Worm (Caenorhabditis elegans): ENCODE results near the gene cor-1.

The cor-1 gene

ce11 chrIII:10248441-10249137 lies at the start of gene cor-1, which contains the start of gene div-1:
TSS of gene cor-1 (plus strand) at chrIII:10249111.
TSS of gene div-1 (minus strand) at chrIII:10248559.
- TF ChIP-seq nhr-77 (tag; optimal IDR thresholded peaks at IDR 0.05), result peak; percentile 17
- no peak for TF ChIP-seq nhr-42 (GFP tag; IDR thresholded peaks at IDR 0.05)
- TF ChIP-seq set-16 (GFP tag; IDR thresholded peaks at IDR 0.05), result peak; percentile 75
- TF ChIP-seq hif-1 (tag; optimal IDR thresholded peaks at IDR 0.05), result peak in 1 of 2 experiments; percentile 1
- peak; percentile 73 for TF ChIP-seq mes-2 (tag; optimal IDR thresholded peaks at IDR 0.05; ENCODE audit: poor library complexity, severe bottlenecking)
- TF ChIP-seq hlh-11 (tag; optimal IDR thresholded peaks at IDR 0.05), result peak; percentile 23
- TF ChIP-seq lsy-2 (tag; optimal IDR thresholded peaks at IDR 0.05), result peak in 1 of 2 experiments; percentile 53
- TF ChIP-seq F26F4.8 (GFP tag; conservative IDR thresholded peaks at IDR 0.05), result no peak
- no peak for TF ChIP-seq rbr-2 (tag; optimal IDR thresholded peaks at IDR 0.05)
- no peak for TF ChIP-seq nhr-76 (tag; optimal IDR thresholded peaks at IDR 0.05)
- peak; percentile 62; the same call in 1 of the 2 replicates for TF ChIP-seq egl-43 (GFP tag; IDR thresholded peaks at IDR 0.05)
- peak; percentile 73 for TF ChIP-seq dpl-1 (GFP tag; optimal IDR thresholded peaks at IDR 0.05)
- TF ChIP-seq nhr-28 (tag; optimal IDR thresholded peaks at IDR 0.05), result peak; percentile 12
- no peak for TF ChIP-seq daf-19 (GFP tag; conservative IDR thresholded peaks at IDR 0.05)
- peak in 1 of 2 experiments; percentile 90 for TF ChIP-seq unc-62 (GFP tag; optimal IDR thresholded peaks at IDR 0.05 in 1 of 2)
- TF ChIP-seq unc-62 (tag; optimal IDR thresholded peaks at IDR 0.05), result no peak
- TF ChIP-seq fkh-10 (GFP tag; optimal IDR thresholded peaks at IDR 0.05), result no peak
- TF ChIP-seq lin-38 (GFP tag; IDR thresholded peaks at IDR 0.05), result peak; percentile 93

ce11 chrIII:10201235-10201634 lies 47.7 kb upstream of the cor-1 start, which contains the start of the genes T20G5.13 and T20G5.12:
TSS of gene T20G5.13 (minus strand) at chrIII:10201335.
TSS of gene T20G5.12 (plus strand) at chrIII:10201604.
- TF ChIP-seq nhr-11 (tag; optimal IDR thresholded peaks at IDR 0.05) (no peak), nhr-111 (GFP tag; optimal IDR thresholded peaks at IDR 0.05) (no peak), duxl-1 (tag; optimal IDR thresholded peaks at IDR 0.05; ENCODE audit: poor library complexity) (no peak), rbr-2 (tag; optimal IDR thresholded peaks at IDR 0.05) (no peak), hlh-11 (tag; optimal IDR thresholded peaks at IDR 0.05) (no peak), T26A8.4 (GFP tag; IDR thresholded peaks at IDR 0.05) (no peak), dve-1 (tag; optimal IDR thresholded peaks at IDR 0.05; ENCODE audit: insufficient read depth) (no peak), lin-1 (GFP tag; IDR thresholded peaks at IDR 0.05) (no peak), nhr-41 (GFP tag; IDR thresholded peaks at IDR 0.05) (no peak), hlh-30 (tag; optimal IDR thresholded peaks at IDR 0.05; ENCODE audit: insufficient read depth) (no peak)

- TF ChIP-seq skn-1 (tag; optimal IDR thresholded peaks at IDR 0.05), result no peak
- no peak for TF ChIP-seq lin-39 (tag; optimal IDR thresholded peaks at IDR 0.05)
- TF ChIP-seq arid-1 (GFP tag; conservative IDR thresholded peaks at IDR 0.05), result no peak
- no peak for TF ChIP-seq nhr-10 (tag; optimal IDR thresholded peaks at IDR 0.05)
Observed at ce11 chrIII:10202391-10202790, 46.5 kb upstream of the cor-1 start.

ce11 chrIII:10202894-10203871 lies 45.7 kb upstream of the cor-1 start, which contains the start of gene chc-1:
TSS of gene chc-1 (plus strand) at chrIII:10203821.
- TF ChIP-seq lir-3 (tag; optimal IDR thresholded peaks at IDR 0.05), result no peak
- no peak for TF ChIP-seq Y105C5A.15 (GFP tag; IDR thresholded peaks at IDR 0.05)
- no peak for TF ChIP-seq daf-16 (GFP tag; optimal IDR thresholded peaks at IDR 0.05)
- TF ChIP-seq daf-16 (tag; optimal IDR thresholded peaks at IDR 0.05), result peak; percentile 26
- peak; percentile 50 for TF ChIP-seq pqm-1 (tag; optimal IDR thresholded peaks at IDR 0.05)
- no peak for TF ChIP-seq Y75B8A.6 (GFP tag; IDR thresholded peaks at IDR 0.05)
- peak; percentile 33; the same call in 1 of the 2 replicates for TF ChIP-seq dmd-6 (GFP tag; IDR thresholded peaks at IDR 0.05)
- TF ChIP-seq unc-62 (GFP tag; optimal IDR thresholded peaks at IDR 0.05 in 1 of 2), result no peak
- TF ChIP-seq unc-62 (tag; optimal IDR thresholded peaks at IDR 0.05), result no peak
- peak; percentile 56 for TF ChIP-seq mes-2 (tag; optimal IDR thresholded peaks at IDR 0.05; ENCODE audit: poor library complexity, severe bottlenecking)
- TF ChIP-seq mxl-3 (GFP tag; optimal IDR thresholded peaks at IDR 0.05), result peak; percentile 1
- TF ChIP-seq snpc-1.2 (GFP tag; IDR thresholded peaks at IDR 0.05), result no peak
- peak; percentile 48 for TF ChIP-seq ama-1 (optimal IDR thresholded peaks at IDR 0.05)
- TF ChIP-seq nhr-25 (tag; optimal IDR thresholded peaks at IDR 0.05; ENCODE audit: borderline replicate concordance, insufficient read depth), result no peak
- TF ChIP-seq lin-29 (GFP tag; IDR thresholded peaks at IDR 0.05), result no peak
- TF ChIP-seq nhr-42 (GFP tag; IDR thresholded peaks at IDR 0.05), result no peak
- TF ChIP-seq aha-1 (tag), result peak; percentile 62
